Worm (Caenorhabditis elegans) whole organism, L4 larva: ENCODE measurements around the gene srab-3.

Source experiments
- F37D6.2 ChIP-seq: sonication (generic microtip); optimal IDR thresholded peaks from 2 replicates; lab custom pipeline; 2016; ENCODE audit warnings: mild to moderate bottlenecking, missing genetic modification characterization, missing compliant biosample characterization
- T26A8.4 ChIP-seq: fragments of 200-800 bp; sonication (Bioruptor generic); IDR thresholded peaks from 2 replicates; pipeline ENCODE4 v1.3.6; 2022; ENCODE audit warnings: missing genetic modification characterization, missing compliant biosample characterization
- Y5F2A.4 ChIP-seq: fragments of 200-800 bp; sonication (Bioruptor generic); optimal IDR thresholded peaks from 2 replicates; lab custom pipeline; 2018; ENCODE audit warnings: mild to moderate bottlenecking, missing genetic modification characterization, missing compliant biosample characterization
- Y75B8A.6 ChIP-seq: fragments of 200-800 bp; sonication (Bioruptor generic); IDR thresholded peaks from 2 replicates; pipeline ENCODE4 v1.3.6; 2022; ENCODE audit warnings: missing genetic modification reagents, missing genetic modification characterization, missing compliant biosample characterization
- aha-1 ChIP-seq: fragments of 150-350 bp; peaks from one replicate; lab custom pipeline; 2014; ENCODE audit warnings: missing biosample characterization, missing genetic modification characterization
- ama-1 ChIP-seq: fragments of 150-350 bp; optimal IDR thresholded peaks from 2 replicates; lab custom pipeline; 2014; ENCODE audit warnings: inconsistent platforms, mixed read lengths
- ceh-20 ChIP-seq: fragments of 200-800 bp; sonication (Bioruptor generic); IDR thresholded peaks from 2 replicates; pipeline ENCODE4 v1.3.6; 2022; ENCODE audit warnings: missing genetic modification reagents, missing genetic modification characterization, missing compliant biosample characterization
- ceh-28 ChIP-seq: fragments of 150-350 bp; optimal IDR thresholded peaks from 2 replicates; lab custom pipeline; 2014; ENCODE audit warnings: missing biosample characterization, missing genetic modification reagents, missing genetic modification characterization
- ceh-32 ChIP-seq: sonication (generic microtip); optimal IDR thresholded peaks from 2 replicates; lab custom pipeline; 2016; ENCODE audit warnings: mild to moderate bottlenecking, missing genetic modification characterization, missing compliant biosample characterization; ENCODE audit not compliant: poor library complexity
- ceh-82 ChIP-seq: sonication (generic microtip); optimal IDR thresholded peaks from 2 replicates; lab custom pipeline; 2017; ENCODE audit warnings: missing biosample characterization, missing genetic modification characterization
- ctbp-1 ChIP-seq: fragments of 200-800 bp; sonication (Bioruptor generic); IDR thresholded peaks from 2 replicates; pipeline ENCODE4 v1.3.6; 2022; ENCODE audit warnings: missing genetic modification reagents, missing genetic modification characterization, missing compliant biosample characterization
- dmd-8 ChIP-seq: fragments of 200-800 bp; sonication (Bioruptor generic); IDR thresholded peaks from 2 replicates; pipeline ENCODE4 v1.3.6; 2022; ENCODE audit warnings: missing genetic modification characterization, missing compliant biosample characterization
- dve-1 ChIP-seq: sonication (generic microtip); optimal IDR thresholded peaks from 2 replicates; lab custom pipeline; 2017; ENCODE audit warnings: antibody characterized with exemption, mild to moderate bottlenecking, missing genetic modification characterization, missing compliant biosample characterization; ENCODE audit not compliant: insufficient read depth
- hlh-11 ChIP-seq: fragments of 200-800 bp; sonication (Bioruptor generic); optimal IDR thresholded peaks from 2 replicates; lab custom pipeline; 2018; ENCODE audit warnings: mild to moderate bottlenecking, missing genetic modification characterization, missing compliant biosample characterization
- lin-13 ChIP-seq: fragments of 150-350 bp; optimal IDR thresholded peaks from 2 replicates; lab custom pipeline; 2014; ENCODE audit warnings: missing biosample characterization, missing genetic modification reagents, missing genetic modification characterization
- lin-29 ChIP-seq: fragments of 200-800 bp; sonication (Bioruptor generic); IDR thresholded peaks from 2 replicates; pipeline ENCODE4 v1.3.6; 2022; ENCODE audit warnings: missing genetic modification reagents, missing genetic modification characterization, missing compliant biosample characterization
- lin-39 ChIP-seq: fragments of 150-350 bp; optimal IDR thresholded peaks from 2 replicates; lab custom pipeline; 2014; ENCODE audit warnings: missing biosample characterization, missing genetic modification reagents, missing genetic modification characterization
- lsy-2 ChIP-seq, 2 experiments: fragments of 150-350 bp in 1 of 2; sonication (generic microtip) in 1 of 2; optimal IDR thresholded peaks; 2 replicates each; lab custom pipeline; 2014 to 2017; ENCODE audit warnings: missing biosample characterization in 2 of 2, missing genetic modification characterization in 2 of 2
- madf-9 ChIP-seq: fragments of 200-800 bp; sonication (Bioruptor generic); conservative IDR thresholded peaks from 2 replicates; pipeline ENCODE4 v1.3.6; 2022; ENCODE audit warnings: missing genetic modification reagents, missing genetic modification characterization, missing compliant biosample characterization
- mdt-29 ChIP-seq: fragments of 200-800 bp; sonication (Bioruptor generic); IDR thresholded peaks from 2 replicates; pipeline ENCODE4 v1.3.6; 2022; ENCODE audit warnings: missing genetic modification reagents, missing genetic modification characterization, missing compliant biosample characterization
- mep-1 ChIP-seq: fragments of 150-350 bp; sonication (generic microtip); optimal IDR thresholded peaks from 3 replicates; lab custom pipeline; 2014; ENCODE audit warnings: missing biosample characterization, missing genetic modification characterization
- mxl-2 ChIP-seq: fragments of 200-800 bp; sonication (Bioruptor generic); conservative IDR thresholded peaks from 2 replicates; pipeline ENCODE4 v1.3.6; 2022; ENCODE audit warnings: missing genetic modification reagents, missing genetic modification characterization, missing compliant biosample characterization
- nhr-10 ChIP-seq: fragments of 150-350 bp; optimal IDR thresholded peaks from 2 replicates; lab custom pipeline; 2014; ENCODE audit warnings: missing biosample characterization, missing genetic modification characterization
- nhr-111 ChIP-seq: fragments of 200-800 bp; sonication (Bioruptor generic); optimal IDR thresholded peaks from 2 replicates; lab custom pipeline; 2018; ENCODE audit warnings: mild to moderate bottlenecking, missing genetic modification characterization, missing compliant biosample characterization
- nhr-237 ChIP-seq: sonication (generic microtip); optimal IDR thresholded peaks from 2 replicates; lab custom pipeline; 2017; ENCODE audit warnings: missing biosample characterization, missing genetic modification characterization
- php-3 ChIP-seq: fragments of 200-800 bp; sonication (Bioruptor generic); IDR thresholded peaks from 2 replicates; pipeline ENCODE4 v1.3.6; 2022; ENCODE audit warnings: missing genetic modification reagents, missing genetic modification characterization, missing compliant biosample characterization
- rbr-2 ChIP-seq: sonication (generic microtip); optimal IDR thresholded peaks from 2 replicates; lab custom pipeline; 2016; ENCODE audit warnings: missing genotype, missing genetic modification characterization, missing compliant biosample characterization
- sdz-12 ChIP-seq: fragments of 200-800 bp; sonication (Bioruptor generic); optimal IDR thresholded peaks from 2 replicates; lab custom pipeline; 2018; ENCODE audit warnings: mild to moderate bottlenecking, missing genetic modification characterization, missing compliant biosample characterization
- snpc-4 ChIP-seq: fragments of 150-350 bp; optimal IDR thresholded peaks from 2 replicates; lab custom pipeline; 2014; ENCODE audit warnings: missing biosample characterization, missing genetic modification characterization
- spr-3 ChIP-seq: fragments of 200-800 bp; sonication (Bioruptor generic); optimal IDR thresholded peaks from 2 replicates; lab custom pipeline; 2018; ENCODE audit warnings: mild to moderate bottlenecking, missing genetic modification characterization, missing compliant biosample characterization
- tag-97 ChIP-seq: fragments of 200-800 bp; sonication (Bioruptor generic); IDR thresholded peaks from 2 replicates; pipeline ENCODE4 v1.3.6; 2022; ENCODE audit warnings: missing genetic modification characterization, missing compliant biosample characterization
- unc-130 ChIP-seq: sonication (generic microtip); optimal IDR thresholded peaks from 2 replicates; lab custom pipeline; 2016; ENCODE audit warnings: missing genetic modification reagents, missing genetic modification characterization, missing compliant biosample characterization
- unc-62 ChIP-seq, 3 experiments: fragments of 150-350 bp in 1 of 3; sonication (generic microtip); optimal IDR thresholded peaks in 2 of 3; peaks in 1 of 3; 1 replicate in 1 of 3; 2 replicates in 2 of 3; lab custom pipeline; 2014 to 2017; ENCODE audit warnings: missing biosample characterization in 3 of 3, missing genetic modification characterization in 3 of 3, missing genetic modification reagents in 3 of 3, missing genotype in 1 of 3
- vab-7 ChIP-seq: fragments of 200-800 bp; sonication (Bioruptor generic); IDR thresholded peaks from 2 replicates; pipeline ENCODE4 v1.3.6; 2022; ENCODE audit warnings: missing genetic modification reagents, missing genetic modification characterization, missing compliant biosample characterization
- zip-11 ChIP-seq: fragments of 200-800 bp; sonication (Bioruptor generic); IDR thresholded peaks from 2 replicates; pipeline ENCODE4 v1.3.6; 2022; ENCODE audit warnings: missing genetic modification characterization, missing compliant biosample characterization
- ztf-11 ChIP-seq: fragments of 150-350 bp; optimal IDR thresholded peaks from 2 replicates; lab custom pipeline; 2014; ENCODE audit warnings: missing biosample characterization, missing genetic modification characterization

The srab-3 gene

ce11 chrV:5107816-5108215, at the start of gene srab-3:
srab-3 (minus strand) TSS chrV:5107916.
- TF ChIP-seq aha-1 (tag; lab: Kevin White, UChicago) (no peak), lin-29 (GFP tag; lab: Robert Waterston, UW) (no peak), Y5F2A.4 (GFP tag; lab: Kevin White, UChicago) (no peak), ceh-82 (tag; lab: Kevin White, UChicago) (no peak), ceh-32 (no peak), F37D6.2 (tag; lab: Kevin White, UChicago) (no peak), rbr-2 (no peak)

ce11 chrV:5155516-5155915, 47.8 kb upstream of the srab-3 start, which contains the start of gene srx-38:
srx-38 (minus strand) TSS chrV:5155616.
- TF ChIP-seq ctbp-1 (no peak), lin-13 (GFP tag; lab: Kevin White, UChicago) (no peak), lsy-2 (tag; optimal IDR thresholded peaks at IDR 0.05; lab: Kevin White, UChicago) (no peak), T26A8.4 (GFP tag; lab: Robert Waterston, UW) (no peak), ceh-28 (tag; lab: Kevin White, UChicago) (no peak), dmd-8 (GFP tag; lab: Robert Waterston, UW) (no peak), nhr-237 (no peak), ceh-82 (tag; lab: Kevin White, UChicago) (no peak), rbr-2 (no peak), php-3 (GFP tag; lab: Robert Waterston, UW) (no peak)

- TF ChIP-seq ama-1 (lab: Kevin White, UChicago) (no peak), vab-7 (GFP tag; lab: Robert Waterston, UW) (no peak), dve-1 (tag; lab: Kevin White, UChicago) (no peak), nhr-111 (no peak), unc-62 (GFP tag; optimal IDR thresholded peaks at IDR 0.05 in 1 of 2; lab: Kevin White, UChicago) (peak in 1 of 2 experiments; percentile 0), unc-62 (tag; optimal IDR thresholded peaks at IDR 0.05; lab: Kevin White, UChicago) (no peak), mep-1 (tag; lab: Kevin White, UChicago) (no peak)
These were observed 43.2 kb upstream of the srab-3 start, which contains the start of gene srh-130 for ce11 chrV:5150880-5151279. srh-130 (plus strand) TSS chrV:5151180.

- TF ChIP-seq ceh-28 (tag; lab: Kevin White, UChicago) (no peak), mdt-29 (GFP tag; lab: Robert Waterston, UW) (no peak), ztf-11 (tag; lab: Kevin White, UChicago) (no peak), mxl-2 (GFP tag; lab: Robert Waterston, UW) (no peak), tag-97 (GFP tag; lab: Robert Waterston, UW) (no peak), hlh-11 (tag; lab: Kevin White, UChicago) (no peak), spr-3 (GFP tag; lab: Kevin White, UChicago) (no peak), ceh-20 (GFP tag; lab: Robert Waterston, UW) (no peak), snpc-4 (tag; lab: Kevin White, UChicago) (no peak), madf-9 (GFP tag; lab: Robert Waterston, UW) (no peak), ceh-32 (no peak), lin-39 (tag; lab: Kevin White, UChicago) (no peak), unc-130 (GFP tag; lab: Kevin White, UChicago) (no peak), vab-7 (GFP tag; lab: Robert Waterston, UW) (no peak), nhr-10 (tag; lab: Kevin White, UChicago) (no peak), mep-1 (tag; lab: Kevin White, UChicago) (no peak), Y75B8A.6 (GFP tag; lab: Robert Waterston, UW) (no peak), dmd-8 (GFP tag; lab: Robert Waterston, UW) (no peak), zip-11 (GFP tag; lab: Robert Waterston, UW) (no peak), sdz-12 (GFP tag; lab: Kevin White, UChicago) (no peak)
These were observed 38.7 kb upstream of the srab-3 start, which contains the start of gene F14F9.6 for ce11 chrV:5146394-5146793. F14F9.6 (minus strand) TSS chrV:5146494.
